Fruit fly (Drosophila melanogaster) whole organism, pupa: ENCODE measurements around the gene CG8097.
A peak's percentile ranks its signal among the peaks of the same experiment; 100 is the strongest.

ENCODE experiments used
- CG10348 ChIP-seq: fragments of 200-800 bp; sonication (Bioruptor generic); IDR thresholded peaks from 2 replicates; pipeline ENCODE4 v1.3.6; 2022; ENCODE audit warnings: missing biosample characterization, missing genetic modification characterization
- CG12605 ChIP-seq: fragments of 200-800 bp; sonication (Bioruptor generic); IDR thresholded peaks from 2 replicates; pipeline ENCODE4 v1.3.6; 2022; ENCODE audit warnings: missing biosample characterization, missing genetic modification characterization
- CG13204 ChIP-seq: fragments of 200-800 bp; sonication (Bioruptor generic); optimal IDR thresholded peaks from 2 replicates; lab custom pipeline; 2018; ENCODE audit warnings: missing biosample characterization, mild to moderate bottlenecking, missing genetic modification characterization, moderate library complexity
- CG14655 ChIP-seq: fragments of 200-800 bp; sonication (Bioruptor generic); optimal IDR thresholded peaks from 3 replicates; lab custom pipeline; 2017; ENCODE audit warnings: mild to moderate bottlenecking, missing biosample characterization, missing genetic modification reagents, missing genetic modification characterization
- CG15710 ChIP-seq: fragments of 200-800 bp; sonication (Bioruptor generic); optimal IDR thresholded peaks from 2 replicates; lab custom pipeline; 2018; ENCODE audit warnings: missing biosample characterization, mild to moderate bottlenecking, missing genetic modification characterization, moderate library complexity
- CG17806 ChIP-seq: fragments of 200-800 bp; sonication (Bioruptor generic); optimal IDR thresholded peaks from 2 replicates; lab custom pipeline; 2018; ENCODE audit warnings: missing biosample characterization, mild to moderate bottlenecking, missing genetic modification characterization, moderate library complexity
- CG32121 ChIP-seq: fragments of 200-800 bp; sonication (Bioruptor generic); IDR thresholded peaks from 2 replicates; pipeline ENCODE4 v1.3.6; 2022; ENCODE audit warnings: missing biosample characterization, missing genetic modification characterization
- CG34367 ChIP-seq: fragments of 200-800 bp; sonication (Bioruptor generic); optimal IDR thresholded peaks from 2 replicates; lab custom pipeline; 2018; ENCODE audit warnings: missing biosample characterization, mild to moderate bottlenecking, missing genetic modification characterization
- CG4496 ChIP-seq: fragments of 200-800 bp; sonication (Bioruptor generic); IDR thresholded peaks from 3 replicates; pipeline ENCODE4 v1.3.6; 2022; ENCODE audit warnings: missing biosample characterization, missing genetic modification characterization
- CG8159 ChIP-seq: fragments of 200-800 bp; sonication (Bioruptor generic); optimal IDR thresholded peaks from 3 replicates; lab custom pipeline; 2018; ENCODE audit warnings: missing biosample characterization, mild to moderate bottlenecking, missing genetic modification characterization, moderate library complexity
- CG8301 ChIP-seq: fragments of 200-800 bp; sonication (Bioruptor generic); optimal IDR thresholded peaks from 2 replicates; lab custom pipeline; 2018; ENCODE audit warnings: missing biosample characterization, mild to moderate bottlenecking, missing genetic modification characterization
- CG9948 ChIP-seq: fragments of 200-800 bp; sonication (Bioruptor generic); optimal IDR thresholded peaks from 2 replicates; lab custom pipeline; 2018; ENCODE audit warnings: missing biosample characterization, mild to moderate bottlenecking, missing genetic modification characterization, moderate library complexity
- D1 ChIP-seq: fragments of 200-800 bp; sonication (Bioruptor generic); optimal IDR thresholded peaks from 2 replicates; lab custom pipeline; 2018; ENCODE audit warnings: missing biosample characterization, mild to moderate bottlenecking, missing genetic modification characterization, moderate library complexity
- EcR ChIP-seq: fragments of 200-800 bp; sonication (Bioruptor generic); optimal IDR thresholded peaks from 3 replicates; lab custom pipeline; 2019; ENCODE audit warnings: missing biosample characterization, missing genetic modification characterization, mild to moderate bottlenecking, moderate library complexity, missing genetic modification reagents
- Ets98B ChIP-seq: fragments of 200-800 bp; sonication (Bioruptor generic); IDR thresholded peaks from 2 replicates; pipeline ENCODE4 v1.3.6; 2022; ENCODE audit warnings: missing biosample characterization, missing genetic modification characterization
- Pif1A ChIP-seq: fragments of 200-800 bp; sonication (Bioruptor generic); optimal IDR thresholded peaks from 3 replicates; lab custom pipeline; 2016; ENCODE audit warnings: missing biosample characterization, missing genetic modification characterization
- Pif1B ChIP-seq: fragments of 200-800 bp; sonication (Bioruptor generic); optimal IDR thresholded peaks from 3 replicates; lab custom pipeline; 2016; ENCODE audit warnings: missing biosample characterization, missing genetic modification characterization
- Snoo ChIP-seq: fragments of 200-800 bp; sonication (Bioruptor generic); optimal IDR thresholded peaks from 3 replicates; lab custom pipeline; 2017; ENCODE audit warnings: missing biosample characterization, mild to moderate bottlenecking, missing genetic modification characterization, inconsistent platforms
- fd96Ca ChIP-seq: fragments of 200-800 bp; sonication (Bioruptor generic); IDR thresholded peaks from 3 replicates; pipeline ENCODE4 v1.3.6; 2022; ENCODE audit warnings: missing biosample characterization, missing genetic modification characterization
- gl ChIP-seq: fragments of 200-800 bp; sonication (Bioruptor generic); optimal IDR thresholded peaks from 2 replicates; lab custom pipeline; 2018; ENCODE audit warnings: missing biosample characterization, mild to moderate bottlenecking, missing genetic modification characterization
- rn ChIP-seq: fragments of 200-800 bp; sonication (Bioruptor generic); IDR thresholded peaks from 2 replicates; pipeline ENCODE4 v1.3.6; 2022; ENCODE audit warnings: missing biosample characterization, missing genetic modification characterization

Gene CG8097

DNA sequence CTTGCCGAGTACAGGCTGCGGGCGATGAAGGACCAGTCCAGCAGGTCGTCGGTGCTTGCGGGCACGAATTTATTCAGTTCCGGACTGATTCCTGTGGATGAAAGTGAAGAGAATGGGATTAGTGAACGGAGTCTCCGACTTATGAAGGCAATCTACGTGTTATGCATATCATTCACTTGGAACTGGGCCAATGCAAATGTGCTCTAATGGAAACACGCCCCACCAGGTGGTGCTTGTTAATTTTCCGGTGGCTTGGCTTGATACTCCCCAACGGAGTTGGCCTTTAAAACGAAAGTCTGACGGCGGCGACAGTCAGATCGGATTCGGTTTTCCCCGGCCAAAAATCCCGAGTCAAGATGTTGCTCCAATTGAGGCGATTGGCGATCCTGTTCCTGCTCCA is 4.5 kb downstream of the CG8097 start, which contains the start of gene Alp11:
Gene Alp11, plus strand, starts transcription at position 301 of the 400 bp plus-strand sequence.
- no peak for TF ChIP-seq Pif1B
- TF ChIP-seq CG4496 (GFP tag; lab: Robert Waterston, UW), result no peak
- no peak for TF ChIP-seq CG14655
- no peak for TF ChIP-seq CG8301 (tag; lab: Kevin White, UChicago)
- TF ChIP-seq CG13204 (GFP tag; lab: Kevin White, UChicago), result no peak
- no peak for TF ChIP-seq CG17806 (tag; lab: Kevin White, UChicago)
- no peak for TF ChIP-seq gl (tag; lab: Kevin White, UChicago)
- TF ChIP-seq Ets98B, result no peak
- no peak for TF ChIP-seq CG12605 (GFP tag; lab: Robert Waterston, UW)

DNA sequence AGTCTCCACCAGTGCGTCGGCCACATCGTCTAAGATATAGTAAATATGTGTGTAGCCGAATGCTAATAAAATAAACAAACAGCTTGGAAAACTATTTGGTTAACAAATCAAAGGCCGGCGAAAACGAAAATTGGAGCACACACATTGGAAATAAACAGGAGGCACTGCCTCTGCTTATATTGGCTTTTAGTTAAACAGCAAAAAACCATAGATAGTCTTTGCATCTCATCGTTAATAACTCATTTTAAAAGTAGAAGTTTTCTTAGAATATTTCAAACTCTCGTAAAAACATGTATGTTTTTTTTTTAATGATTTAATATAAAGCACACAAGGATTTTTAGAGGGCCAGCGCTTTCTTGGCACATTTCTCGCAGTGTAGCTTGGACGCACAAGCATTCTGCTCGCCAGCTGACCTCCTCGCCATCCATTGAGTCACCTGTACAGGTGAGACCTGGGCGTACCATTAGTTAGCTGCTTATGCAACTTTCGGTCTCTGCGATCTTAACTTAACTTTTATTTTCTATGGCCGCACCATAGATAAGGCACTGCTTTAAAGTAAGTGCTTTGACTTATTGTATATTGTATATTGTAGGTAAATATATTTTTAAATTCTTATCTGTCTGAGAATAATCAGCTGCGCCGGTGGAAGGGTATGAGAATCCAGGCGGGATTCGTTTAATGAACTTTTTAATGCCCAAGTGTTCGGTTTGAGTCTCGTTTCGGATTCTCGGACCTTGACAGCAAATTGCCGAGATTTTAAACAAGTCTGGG is 8.9 kb downstream of the CG8097 start:
- TF ChIP-seq CG4496 (GFP tag; lab: Robert Waterston, UW) (0 out of 3 replicates have a peak, but pooled peaks have one; percentile 42), EcR (GFP tag; lab: Kevin White, UChicago) (peak; percentile 66), CG13204 (GFP tag; lab: Kevin White, UChicago) (no peak)

DNA sequence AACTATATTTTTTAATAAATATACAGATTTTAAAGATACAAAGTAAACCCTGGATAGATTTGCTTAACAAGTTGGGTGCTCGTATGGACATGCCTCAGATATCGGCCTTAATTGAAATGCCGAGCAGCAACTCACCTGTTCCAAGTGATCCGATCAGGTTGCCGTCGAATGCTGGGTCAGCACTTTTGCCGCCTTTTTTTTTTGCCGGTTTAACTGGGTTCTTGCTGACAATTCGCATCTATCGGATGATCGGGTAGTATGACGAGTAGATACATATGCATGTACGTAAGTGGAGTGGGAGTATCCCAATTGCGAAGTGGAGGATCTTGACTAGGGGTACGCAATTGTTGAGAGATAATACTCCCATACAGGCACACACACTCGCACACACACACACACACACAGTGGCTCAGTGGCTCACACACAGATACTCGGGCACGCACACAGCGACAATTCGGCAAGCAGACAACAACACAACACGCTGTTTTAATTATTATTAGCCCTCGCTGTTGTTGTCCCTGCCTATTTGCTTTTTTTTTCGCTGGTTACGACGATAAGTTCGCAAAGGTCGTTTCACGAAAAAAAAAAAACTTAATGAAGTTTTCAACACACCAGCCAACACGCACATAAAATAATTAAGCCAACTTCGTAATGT is 10.0 kb downstream of the CG8097 start:
- TF ChIP-seq EcR (GFP tag; lab: Kevin White, UChicago), result peak; percentile 33
- no peak for TF ChIP-seq fd96Ca (GFP tag; lab: Robert Waterston, UW)
- TF ChIP-seq gl (tag; lab: Kevin White, UChicago), result no peak
- no peak for TF ChIP-seq Ets98B
- TF ChIP-seq, all 21 proteins: peak for 1

DNA sequence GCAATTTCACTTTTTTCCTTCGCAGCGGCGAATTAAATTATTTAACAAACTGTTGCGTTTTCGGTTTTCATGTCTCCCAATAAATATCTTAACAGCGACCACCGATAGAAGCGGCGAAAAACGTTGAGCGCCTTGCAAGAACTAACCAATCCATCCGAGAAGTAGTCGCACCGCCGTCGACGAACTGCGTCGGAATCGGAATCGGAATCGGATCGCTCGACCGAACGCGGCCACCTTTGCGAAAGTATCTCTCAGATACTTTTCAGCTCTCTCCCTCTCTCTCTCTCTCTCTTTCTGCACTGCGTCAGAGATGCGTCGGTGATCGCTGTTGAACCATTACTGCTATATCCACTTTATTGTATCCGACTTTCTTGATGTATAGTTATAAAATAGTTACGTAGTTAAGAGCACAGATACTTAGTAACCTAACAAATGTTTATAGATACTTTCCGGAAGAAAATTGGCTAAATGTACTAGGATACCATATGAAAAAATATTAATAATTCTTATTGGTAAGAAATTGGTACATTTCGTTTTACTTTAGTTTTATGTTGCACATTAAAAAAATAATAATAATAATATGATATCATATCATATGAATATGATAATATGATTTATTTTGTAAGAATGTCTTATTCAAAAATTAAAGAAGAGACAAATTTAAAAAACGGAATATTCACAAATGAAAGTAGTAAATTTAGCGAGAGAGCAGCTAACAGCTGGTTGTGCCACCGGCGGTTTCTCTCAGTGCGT is 10.7 kb downstream of the CG8097 start, which contains the start of gene Chsy:
Gene Chsy, minus strand, starts transcription at position 58 of the 753 bp plus-strand sequence.
- TF ChIP-seq EcR (GFP tag; lab: Kevin White, UChicago), result no peak
- no peak for TF ChIP-seq Snoo (tag; lab: Kevin White, UChicago)
- no peak for TF ChIP-seq Pif1B
- no peak for TF ChIP-seq CG17806 (tag; lab: Kevin White, UChicago)
- no peak for TF ChIP-seq gl (tag; lab: Kevin White, UChicago)
- TF ChIP-seq CG12605 (GFP tag; lab: Robert Waterston, UW), result peak; percentile 37; the same call in 1 of the 2 replicates
- TF ChIP-seq CG4496 (GFP tag; lab: Robert Waterston, UW), result 0 out of 3 replicates have a peak, but pooled peaks have one; percentile 47
- TF ChIP-seq D1 (tag; lab: Kevin White, UChicago), result peak; percentile 3
- TF ChIP-seq CG13204 (GFP tag; lab: Kevin White, UChicago), result peak; percentile 2
- TF ChIP-seq Ets98B, result peak; percentile 14
- TF ChIP-seq CG15710 (tag; lab: Kevin White, UChicago), result peak; percentile 1
- TF ChIP-seq CG14655, result peak; percentile 53
- no peak for TF ChIP-seq CG34367 (tag; lab: Kevin White, UChicago)
- peak; percentile 13; the same call in 1 of the 3 replicates for TF ChIP-seq fd96Ca (GFP tag; lab: Robert Waterston, UW)
- peak; percentile 15; the same call in 1 of the 2 replicates for TF ChIP-seq CG32121 (GFP tag; lab: Robert Waterston, UW)
- TF ChIP-seq CG8159, result peak; percentile 24
- TF ChIP-seq CG10348 (GFP tag; lab: Robert Waterston, UW), result no peak
- TF ChIP-seq CG9948 (tag; lab: Kevin White, UChicago), result no peak
- TF ChIP-seq rn (GFP tag; lab: Robert Waterston, UW), result no peak
- TF ChIP-seq Pif1A, result no peak
- no peak for TF ChIP-seq CG8301 (tag; lab: Kevin White, UChicago)
- TF ChIP-seq, all 21 proteins: peak for 10

DNA sequence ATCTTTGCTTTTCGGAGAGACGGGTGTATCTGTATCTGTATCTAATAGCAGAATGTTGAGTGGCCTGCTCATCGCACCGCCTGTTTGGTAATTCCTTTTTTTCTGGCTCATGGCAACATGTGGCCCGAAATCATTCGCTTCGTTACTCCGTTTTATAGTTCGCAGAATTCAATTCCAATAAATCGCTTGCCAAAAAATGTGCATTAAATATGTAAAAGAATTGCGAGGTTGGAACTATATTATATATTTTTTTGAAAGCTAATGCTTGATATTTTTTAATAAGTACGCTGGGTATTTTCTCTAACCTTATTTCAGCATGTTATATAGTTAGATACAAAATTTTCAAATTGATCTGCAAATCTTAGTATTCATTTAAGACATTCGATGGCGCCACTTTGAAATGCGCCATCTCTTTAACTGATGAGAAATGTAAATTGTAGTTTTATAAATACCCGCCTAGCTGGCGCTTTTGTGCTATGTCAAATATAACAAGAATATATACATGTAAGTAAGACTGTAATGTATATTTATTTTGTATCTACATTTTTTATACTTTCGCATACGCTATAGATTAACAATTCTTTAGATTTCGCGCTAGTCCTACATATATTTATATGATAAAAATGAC is 11.4 kb downstream of the CG8097 start:
- TF ChIP-seq Snoo (tag; lab: Kevin White, UChicago) (no peak), Ets98B (peak; percentile 1; the same call in 1 of the 2 replicates), EcR (GFP tag; lab: Kevin White, UChicago) (no peak), CG32121 (GFP tag; lab: Robert Waterston, UW) (no peak), CG13204 (GFP tag; lab: Kevin White, UChicago) (no peak), CG8159 (no peak), CG17806 (tag; lab: Kevin White, UChicago) (no peak), CG4496 (GFP tag; lab: Robert Waterston, UW) (0 out of 3 replicates have a peak, but pooled peaks have one; percentile 4)
